Fruit fly (Drosophila melanogaster) S2 (cell line): ENCODE results near the gene LpR1.

Experiments
- CG8478 ChIP-seq: fragments of >200 bp; optimal IDR thresholded peaks from 2 replicates; lab custom pipeline; 2018
- CTCF ChIP-seq, 2 experiments: fragments of >200 bp; optimal IDR thresholded peaks; 2 replicates each; lab custom pipeline; 2018

DNA sequence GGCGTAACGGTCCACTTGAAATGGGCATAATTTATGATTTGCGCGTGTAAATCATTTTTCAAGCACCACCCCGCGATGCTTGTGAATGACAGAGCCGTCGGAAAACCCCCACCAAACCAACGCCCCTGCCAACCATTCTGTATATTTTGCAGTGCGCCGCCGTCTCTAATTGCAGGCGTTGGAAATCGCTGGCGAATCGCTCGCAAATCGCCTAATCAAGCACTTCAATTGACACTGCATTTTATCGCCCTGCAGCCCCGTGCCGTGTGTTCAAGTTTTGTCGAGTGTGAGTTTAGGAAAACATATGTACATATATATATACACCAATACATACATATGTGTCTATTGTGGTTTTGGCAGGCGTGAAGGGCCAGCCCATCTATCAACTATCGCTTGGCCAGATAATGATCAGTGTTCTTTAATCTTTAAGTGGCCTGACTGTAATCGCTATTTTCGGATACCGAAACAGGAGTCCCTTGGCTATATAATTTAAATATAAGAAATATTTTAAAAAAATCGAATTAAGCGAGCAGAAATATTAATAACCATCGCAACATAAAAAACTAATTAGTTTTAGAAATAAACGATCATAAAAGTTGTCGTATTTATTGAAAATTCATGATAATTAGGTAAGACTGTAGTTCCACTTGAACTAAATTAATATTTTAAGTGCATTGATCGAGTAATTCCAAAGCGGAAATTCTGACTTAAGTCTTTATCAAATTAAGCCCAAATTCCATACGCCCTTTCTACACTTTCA lies 720 bp downstream of the LpR1 start:
- TF ChIP-seq CG8478 (lab: Kevin White, UChicago) (no peak), CTCF (optimal IDR thresholded peaks at IDR 0.05; lab: Kevin White, UChicago) (no peak)
